Worm (Caenorhabditis elegans) whole organism, L3 larva: ENCODE measurements around the gene slcr-46.3.

ENCODE experiments used
- jun-1 ChIP-seq: fragments of 150-350 bp; optimal IDR thresholded peaks from 2 replicates; lab custom pipeline; 2014; ENCODE audit warnings: missing biosample characterization, missing genetic modification reagents, missing genetic modification characterization
- lsy-12 ChIP-seq: sonication (generic microtip); optimal IDR thresholded peaks from 2 replicates; lab custom pipeline; 2016; ENCODE audit warnings: mild to moderate bottlenecking, missing genetic modification characterization, missing compliant biosample characterization
- nhr-237 ChIP-seq: fragments of 150-350 bp; optimal IDR thresholded peaks from 2 replicates; lab custom pipeline; 2014; ENCODE audit warnings: missing biosample characterization, missing genetic modification characterization
- pqm-1 ChIP-seq: fragments of 150-350 bp; optimal IDR thresholded peaks from 2 replicates; lab custom pipeline; 2017; ENCODE audit warnings: missing biosample characterization, missing genetic modification characterization, inconsistent platforms
- zag-1 ChIP-seq: fragments of 150-350 bp; optimal IDR thresholded peaks from 2 replicates; lab custom pipeline; 2014; ENCODE audit warnings: missing biosample characterization, missing genetic modification characterization

- TF ChIP-seq zag-1 (tag; lab: Kevin White, UChicago), result no peak
- TF ChIP-seq pqm-1 (tag; lab: Kevin White, UChicago), result no peak
- TF ChIP-seq lsy-12 (tag; lab: Kevin White, UChicago), result no peak
- TF ChIP-seq jun-1, result no peak
- no peak for TF ChIP-seq nhr-237
These were observed 31.8 kb downstream of the slcr-46.3 start, which contains the start of gene ztf-9 for ce11 chrV:9692109-9692581.
